Worm (Caenorhabditis elegans): ENCODE data around the gene C08G5.7.

ce11 chrII:775033-775432 is 9.9 kb upstream of the C08G5.7 start, which contains the start of gene Y39F10A.1:
- TF ChIP-seq sma-9 (GFP tag; optimal IDR thresholded peaks at IDR 0.05) (no peak), sma-9 (tag; optimal IDR thresholded peaks at IDR 0.05) (no peak), ztf-11 (tag; optimal IDR thresholded peaks at IDR 0.05) (no peak), nhr-237 (tag; optimal IDR thresholded peaks at IDR 0.05) (no peak), nhr-11 (tag; optimal IDR thresholded peaks at IDR 0.05) (no peak), unc-39 (tag; optimal IDR thresholded peaks at IDR 0.05) (no peak), ama-1 (optimal IDR thresholded peaks at IDR 0.05) (no peak), egl-27 (tag; optimal IDR thresholded peaks at IDR 0.05) (no peak)
